Fruit fly (Drosophila melanogaster) whole organism, wandering third instar larva: ENCODE measurements around the gene Cpr67Fa2.

ENCODE experiments used
- Abd-B ChIP-seq: fragments of >200 bp; optimal IDR thresholded peaks from 2 replicates; lab custom pipeline; 2017; ENCODE audit warnings: missing biosample characterization, missing genetic modification characterization
- CG32264 ChIP-seq: fragments of 200-800 bp; sonication (Bioruptor generic); optimal IDR thresholded peaks from 2 replicates; lab custom pipeline; 2016; ENCODE audit warnings: missing biosample characterization, missing genetic modification characterization
- Dif ChIP-seq: fragments of 200-275, 200-300 bp; sonication (Bioruptor generic); optimal IDR thresholded peaks from 2 replicates; lab custom pipeline; 2018; ENCODE audit warnings: missing biosample characterization, missing genetic modification characterization; ENCODE audit not compliant: partially characterized antibody
- HLH106 ChIP-seq: fragments of 200-800 bp; optimal IDR thresholded peaks from 3 replicates; lab custom pipeline; 2019; ENCODE audit warnings: missing biosample characterization, mild to moderate bottlenecking, missing genetic modification characterization, moderate library complexity
- Hr78 ChIP-seq: fragments of >200 bp; optimal IDR thresholded peaks from 2 replicates; lab custom pipeline; 2017; ENCODE audit warnings: missing biosample characterization, missing genetic modification characterization
- Jra ChIP-seq: sonication (Bioruptor generic); optimal IDR thresholded peaks from 2 replicates; lab custom pipeline; 2016; ENCODE audit warnings: missing biosample characterization, missing genetic modification characterization
- brk ChIP-seq: fragments of 200-800 bp; sonication (Bioruptor generic); optimal IDR thresholded peaks from 2 replicates; lab custom pipeline; 2016; ENCODE audit warnings: missing biosample characterization, mild to moderate bottlenecking, missing genetic modification characterization
- ey ChIP-seq: fragments of 200-800 bp; sonication (Bioruptor generic); optimal IDR thresholded peaks from 2 replicates; lab custom pipeline; 2016; ENCODE audit warnings: missing biosample characterization, missing genetic modification characterization
- h ChIP-seq: fragments of 200-800 bp; sonication (Bioruptor generic); optimal IDR thresholded peaks from 3 replicates; lab custom pipeline; 2016; ENCODE audit warnings: missing biosample characterization, mild to moderate bottlenecking, missing genetic modification characterization
- pan ChIP-seq: fragments of >200 bp; optimal IDR thresholded peaks from 2 replicates; lab custom pipeline; 2017
- psq ChIP-seq: fragments of 200-800 bp; sonication (Bioruptor generic); optimal IDR thresholded peaks from 3 replicates; lab custom pipeline; 2017; ENCODE audit warnings: missing biosample characterization, mild to moderate bottlenecking, missing genetic modification characterization, moderate library complexity
- usp ChIP-seq: fragments of >200 bp; optimal IDR thresholded peaks from 2 replicates; lab custom pipeline; 2017; ENCODE audit warnings: missing biosample characterization, missing genetic modification characterization
- woc ChIP-seq: sonication (Bioruptor generic); optimal IDR thresholded peaks from 2 replicates; lab custom pipeline; 2016; ENCODE audit warnings: missing biosample characterization, mild to moderate bottlenecking, missing genetic modification characterization

DNA sequence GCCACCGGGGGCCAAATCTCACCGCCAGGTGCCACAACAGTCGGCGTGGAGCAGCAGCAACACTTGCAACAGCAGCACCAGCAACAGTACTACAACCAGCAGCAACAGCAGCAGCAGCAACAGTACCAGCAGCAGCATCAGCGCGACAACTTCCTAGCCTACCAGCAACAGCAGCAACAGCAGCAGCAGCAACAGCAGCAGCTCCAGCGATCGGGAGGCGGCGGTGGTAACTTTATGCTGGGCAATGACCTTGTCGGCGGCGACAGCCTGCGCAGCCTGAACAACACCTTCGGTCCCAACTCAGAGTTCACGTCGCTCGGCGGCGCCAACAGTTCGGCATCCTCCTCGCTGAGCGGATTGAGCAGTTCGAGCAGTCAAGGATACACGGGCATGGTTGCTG, 21.4 kb upstream of the Cpr67Fa2 start:
- TF ChIP-seq usp = no peak
- no peak for TF ChIP-seq brk
- no peak for TF ChIP-seq Dif (GFP tag; lab: Kevin White, UChicago)
- no peak for TF ChIP-seq woc (GFP tag; lab: Kevin White, UChicago)
- no peak for TF ChIP-seq HLH106 (tag; lab: Kevin White, UChicago)
- no peak for TF ChIP-seq h (GFP tag; lab: Kevin White, UChicago)
- no peak for TF ChIP-seq Abd-B
- no peak for TF ChIP-seq Jra (GFP tag; lab: Kevin White, UChicago)
- TF ChIP-seq ey (GFP tag; lab: Kevin White, UChicago) = no peak
- TF ChIP-seq pan = no peak
- TF ChIP-seq CG32264 = no peak
- no peak for TF ChIP-seq Hr78 (GFP tag; lab: Kevin White, UChicago)
- TF ChIP-seq psq = no peak
